Fruit fly (Drosophila melanogaster) whole organism, pupa: ENCODE results near the gene CG5068.

Experiments used
- CG10348 ChIP-seq: fragments of 200-800 bp; sonication (Bioruptor generic); IDR thresholded peaks from 2 replicates; pipeline ENCODE4 v1.3.6; 2022; ENCODE audit warnings: missing biosample characterization, missing genetic modification characterization
- CG12605 ChIP-seq: fragments of 200-800 bp; sonication (Bioruptor generic); IDR thresholded peaks from 2 replicates; pipeline ENCODE4 v1.3.6; 2022; ENCODE audit warnings: missing biosample characterization, missing genetic modification characterization
- CG13204 ChIP-seq: fragments of 200-800 bp; sonication (Bioruptor generic); optimal IDR thresholded peaks from 2 replicates; lab custom pipeline; 2018; ENCODE audit warnings: missing biosample characterization, mild to moderate bottlenecking, missing genetic modification characterization, moderate library complexity
- CG14655 ChIP-seq: fragments of 200-800 bp; sonication (Bioruptor generic); optimal IDR thresholded peaks from 3 replicates; lab custom pipeline; 2017; ENCODE audit warnings: mild to moderate bottlenecking, missing biosample characterization, missing genetic modification reagents, missing genetic modification characterization
- CG15710 ChIP-seq: fragments of 200-800 bp; sonication (Bioruptor generic); optimal IDR thresholded peaks from 2 replicates; lab custom pipeline; 2018; ENCODE audit warnings: missing biosample characterization, mild to moderate bottlenecking, missing genetic modification characterization, moderate library complexity
- CG17806 ChIP-seq: fragments of 200-800 bp; sonication (Bioruptor generic); optimal IDR thresholded peaks from 2 replicates; lab custom pipeline; 2018; ENCODE audit warnings: missing biosample characterization, mild to moderate bottlenecking, missing genetic modification characterization, moderate library complexity
- CG32121 ChIP-seq: fragments of 200-800 bp; sonication (Bioruptor generic); IDR thresholded peaks from 2 replicates; pipeline ENCODE4 v1.3.6; 2022; ENCODE audit warnings: missing biosample characterization, missing genetic modification characterization
- CG34367 ChIP-seq: fragments of 200-800 bp; sonication (Bioruptor generic); optimal IDR thresholded peaks from 2 replicates; lab custom pipeline; 2018; ENCODE audit warnings: missing biosample characterization, mild to moderate bottlenecking, missing genetic modification characterization
- CG4496 ChIP-seq: fragments of 200-800 bp; sonication (Bioruptor generic); IDR thresholded peaks from 3 replicates; pipeline ENCODE4 v1.3.6; 2022; ENCODE audit warnings: missing biosample characterization, missing genetic modification characterization
- CG8159 ChIP-seq: fragments of 200-800 bp; sonication (Bioruptor generic); optimal IDR thresholded peaks from 3 replicates; lab custom pipeline; 2018; ENCODE audit warnings: missing biosample characterization, mild to moderate bottlenecking, missing genetic modification characterization, moderate library complexity
- CG8301 ChIP-seq: fragments of 200-800 bp; sonication (Bioruptor generic); optimal IDR thresholded peaks from 2 replicates; lab custom pipeline; 2018; ENCODE audit warnings: missing biosample characterization, mild to moderate bottlenecking, missing genetic modification characterization
- CG9948 ChIP-seq: fragments of 200-800 bp; sonication (Bioruptor generic); optimal IDR thresholded peaks from 2 replicates; lab custom pipeline; 2018; ENCODE audit warnings: missing biosample characterization, mild to moderate bottlenecking, missing genetic modification characterization, moderate library complexity
- D1 ChIP-seq: fragments of 200-800 bp; sonication (Bioruptor generic); optimal IDR thresholded peaks from 2 replicates; lab custom pipeline; 2018; ENCODE audit warnings: missing biosample characterization, mild to moderate bottlenecking, missing genetic modification characterization, moderate library complexity
- EcR ChIP-seq: fragments of 200-800 bp; sonication (Bioruptor generic); optimal IDR thresholded peaks from 3 replicates; lab custom pipeline; 2019; ENCODE audit warnings: missing biosample characterization, missing genetic modification characterization, mild to moderate bottlenecking, moderate library complexity, missing genetic modification reagents
- Ets98B ChIP-seq: fragments of 200-800 bp; sonication (Bioruptor generic); IDR thresholded peaks from 2 replicates; pipeline ENCODE4 v1.3.6; 2022; ENCODE audit warnings: missing biosample characterization, missing genetic modification characterization
- Pif1A ChIP-seq: fragments of 200-800 bp; sonication (Bioruptor generic); optimal IDR thresholded peaks from 3 replicates; lab custom pipeline; 2016; ENCODE audit warnings: missing biosample characterization, missing genetic modification characterization
- Pif1B ChIP-seq: fragments of 200-800 bp; sonication (Bioruptor generic); optimal IDR thresholded peaks from 3 replicates; lab custom pipeline; 2016; ENCODE audit warnings: missing biosample characterization, missing genetic modification characterization
- Snoo ChIP-seq: fragments of 200-800 bp; sonication (Bioruptor generic); optimal IDR thresholded peaks from 3 replicates; lab custom pipeline; 2017; ENCODE audit warnings: missing biosample characterization, mild to moderate bottlenecking, missing genetic modification characterization, inconsistent platforms
- fd96Ca ChIP-seq: fragments of 200-800 bp; sonication (Bioruptor generic); IDR thresholded peaks from 3 replicates; pipeline ENCODE4 v1.3.6; 2022; ENCODE audit warnings: missing biosample characterization, missing genetic modification characterization
- gl ChIP-seq: fragments of 200-800 bp; sonication (Bioruptor generic); optimal IDR thresholded peaks from 2 replicates; lab custom pipeline; 2018; ENCODE audit warnings: missing biosample characterization, mild to moderate bottlenecking, missing genetic modification characterization
- rn ChIP-seq: fragments of 200-800 bp; sonication (Bioruptor generic); IDR thresholded peaks from 2 replicates; pipeline ENCODE4 v1.3.6; 2022; ENCODE audit warnings: missing biosample characterization, missing genetic modification characterization

The CG5068 gene

DNA sequence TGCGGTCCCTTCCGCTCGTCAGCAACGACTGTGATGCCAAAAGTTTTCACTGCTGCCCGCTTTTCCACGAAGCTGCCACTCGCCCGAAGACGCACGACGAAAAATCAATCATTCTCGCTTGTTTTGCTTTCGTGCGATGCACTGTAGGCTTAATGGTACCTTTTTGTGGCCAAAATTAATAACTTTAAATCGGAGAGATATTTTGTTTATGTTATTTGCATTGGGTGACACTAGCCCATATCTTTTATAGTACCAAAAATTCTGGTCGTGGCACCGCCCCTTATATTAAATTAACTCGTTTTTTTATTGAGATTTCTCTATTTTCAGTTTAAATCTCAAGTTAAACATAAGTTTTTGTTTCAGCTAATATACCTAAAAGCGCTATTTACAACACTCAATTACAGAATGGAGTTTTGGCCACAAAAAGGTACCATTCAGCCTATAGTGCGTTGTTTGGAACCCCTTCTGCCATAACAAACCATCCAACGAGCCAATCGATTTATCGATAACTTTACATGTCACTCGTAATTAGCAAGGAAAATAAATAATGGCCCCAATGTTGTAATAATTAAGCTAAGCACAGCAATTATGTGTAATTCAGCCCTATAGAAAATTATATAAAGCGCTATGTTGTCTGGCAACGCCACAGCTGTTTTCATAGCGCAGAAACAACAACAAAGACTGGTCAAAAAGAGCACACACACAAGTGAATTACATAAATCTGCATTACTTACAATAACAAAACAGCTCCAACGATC is 33.1 kb upstream of the CG5068 start:
- TF ChIP-seq Pif1A (peak; percentile 54), EcR (GFP tag; lab: Kevin White, UChicago) (no peak), Snoo (tag; lab: Kevin White, UChicago) (peak; percentile 41), CG32121 (GFP tag; lab: Robert Waterston, UW) (no peak), CG17806 (peak; percentile 53), CG13204 (GFP tag; lab: Kevin White, UChicago) (no peak), CG14655 (GFP tag; lab: Kevin White, UChicago) (peak; percentile 81), CG10348 (GFP tag; lab: Robert Waterston, UW) (no peak), Ets98B (GFP tag; lab: Robert Waterston, UW) (peak; percentile 40), CG8159 (tag; lab: Kevin White, UChicago) (peak; percentile 72), gl (tag; lab: Kevin White, UChicago) (peak; percentile 21), CG12605 (no peak), fd96Ca (GFP tag; lab: Robert Waterston, UW) (peak; percentile 65), CG9948 (tag; lab: Kevin White, UChicago) (peak; percentile 71), CG34367 (tag; lab: Kevin White, UChicago) (peak; percentile 34), CG4496 (GFP tag; lab: Robert Waterston, UW) (peak; percentile 75), D1 (tag; lab: Kevin White, UChicago) (peak; percentile 70), Pif1B (peak; percentile 45), rn (no peak), CG8301 (tag; lab: Kevin White, UChicago) (peak; percentile 83), CG15710 (tag; lab: Kevin White, UChicago) (peak; percentile 38)

DNA sequence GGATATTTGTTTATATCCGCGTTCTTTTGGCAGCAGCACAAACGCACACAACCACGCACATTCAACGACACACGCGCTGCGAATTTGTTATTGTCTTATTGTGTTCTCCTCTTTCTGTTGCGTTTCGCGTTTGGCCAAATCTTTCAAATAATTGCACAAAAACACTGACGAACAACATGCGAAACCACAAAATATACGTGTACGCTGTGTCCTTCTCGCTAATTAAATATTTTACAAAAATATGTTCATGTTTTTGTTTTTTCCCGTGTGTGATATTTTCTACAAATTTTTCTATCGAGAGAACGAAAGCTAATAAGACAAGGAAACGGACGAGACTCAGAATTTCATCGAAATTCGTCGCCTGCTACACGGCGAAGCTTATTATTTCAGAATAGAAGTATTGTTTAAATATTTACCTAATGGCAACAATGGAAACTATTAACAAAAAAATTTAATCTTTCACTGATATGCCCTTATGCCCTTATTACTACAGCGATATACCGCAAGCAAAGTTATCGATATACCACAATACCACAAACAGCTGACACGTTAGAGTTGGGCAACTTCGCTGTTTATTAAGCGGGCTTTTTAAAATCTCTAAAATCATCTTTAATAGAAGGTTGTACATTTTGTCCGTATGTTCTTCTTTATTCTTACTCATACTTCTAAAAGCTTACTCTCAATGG is 32.4 kb upstream of the CG5068 start, which contains the start of the genes CG43783 and orb2:
Gene CG43783 (minus strand): TSS at position 311 of the 686 bp plus-strand sequence.
Gene orb2 (minus strand): TSS at position 502 of the 686 bp plus-strand sequence.
- TF ChIP-seq Ets98B (GFP tag; lab: Robert Waterston, UW), result no peak
- TF ChIP-seq rn, result no peak
- TF ChIP-seq fd96Ca (GFP tag; lab: Robert Waterston, UW), result no peak
- no peak for TF ChIP-seq Pif1A
- TF ChIP-seq gl (tag; lab: Kevin White, UChicago), result no peak
- TF ChIP-seq D1 (tag; lab: Kevin White, UChicago), result no peak
- no peak for TF ChIP-seq CG8159 (tag; lab: Kevin White, UChicago)
- no peak for TF ChIP-seq CG9948 (tag; lab: Kevin White, UChicago)
- no peak for TF ChIP-seq CG32121 (GFP tag; lab: Robert Waterston, UW)
- no peak for TF ChIP-seq CG8301 (tag; lab: Kevin White, UChicago)
- no peak for TF ChIP-seq CG15710 (tag; lab: Kevin White, UChicago)
- TF ChIP-seq CG14655 (GFP tag; lab: Kevin White, UChicago), result no peak
- no peak for TF ChIP-seq CG10348 (GFP tag; lab: Robert Waterston, UW)
- TF ChIP-seq CG34367 (tag; lab: Kevin White, UChicago), result no peak
- TF ChIP-seq Snoo (tag; lab: Kevin White, UChicago), result no peak
- no peak for TF ChIP-seq CG4496 (GFP tag; lab: Robert Waterston, UW)
- TF ChIP-seq CG17806, result no peak
- TF ChIP-seq CG13204 (GFP tag; lab: Kevin White, UChicago), result no peak
- no peak for TF ChIP-seq EcR (GFP tag; lab: Kevin White, UChicago)
- TF ChIP-seq CG12605, result no peak

DNA sequence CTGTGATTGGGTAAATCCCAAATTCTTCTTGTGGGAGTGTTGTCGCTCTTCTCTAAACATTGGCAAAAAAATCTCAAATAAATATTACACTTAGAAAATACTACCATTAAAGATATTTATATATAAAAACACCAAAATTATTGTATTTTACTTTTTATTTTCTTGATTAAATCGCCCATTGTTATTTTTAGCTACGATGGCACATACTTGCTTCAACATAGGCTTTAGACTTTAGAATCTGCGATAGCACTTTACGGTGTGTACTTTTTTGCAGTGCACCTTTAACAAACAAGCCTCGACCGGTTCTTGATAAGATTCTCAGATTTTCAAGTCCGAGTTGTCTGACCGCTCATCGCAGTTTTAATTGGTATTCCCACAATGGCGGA is 31.9 kb upstream of the CG5068 start, which contains the start of gene GNBP3:
Gene GNBP3 (plus strand): TSS at position 374 of the 386 bp plus-strand sequence.
- TF ChIP-seq EcR (GFP tag; lab: Kevin White, UChicago) (peak; percentile 85), CG9948 (tag; lab: Kevin White, UChicago) (peak; percentile 88), CG34367 (tag; lab: Kevin White, UChicago) (peak; percentile 88), CG14655 (GFP tag; lab: Kevin White, UChicago) (peak; percentile 95), CG8301 (tag; lab: Kevin White, UChicago) (peak; percentile 93), Pif1B (peak; percentile 97), Pif1A (no peak), CG13204 (GFP tag; lab: Kevin White, UChicago) (peak; percentile 84), D1 (tag; lab: Kevin White, UChicago) (no peak), rn (peak; percentile 42; the same call in 1 of the 2 replicates), CG32121 (GFP tag; lab: Robert Waterston, UW) (peak; percentile 20; the same call in 1 of the 2 replicates), CG12605 (peak; percentile 89), CG15710 (tag; lab: Kevin White, UChicago) (peak; percentile 88), CG8159 (tag; lab: Kevin White, UChicago) (peak; percentile 94), CG10348 (GFP tag; lab: Robert Waterston, UW) (no peak), Ets98B (GFP tag; lab: Robert Waterston, UW) (peak; percentile 90), gl (tag; lab: Kevin White, UChicago) (peak; percentile 83), Snoo (tag; lab: Kevin White, UChicago) (peak; percentile 96), fd96Ca (GFP tag; lab: Robert Waterston, UW) (peak; percentile 91), CG17806 (peak; percentile 92), CG4496 (GFP tag; lab: Robert Waterston, UW) (peak; percentile 92)
- TF ChIP-seq, all 21 proteins: peak for 18

DNA sequence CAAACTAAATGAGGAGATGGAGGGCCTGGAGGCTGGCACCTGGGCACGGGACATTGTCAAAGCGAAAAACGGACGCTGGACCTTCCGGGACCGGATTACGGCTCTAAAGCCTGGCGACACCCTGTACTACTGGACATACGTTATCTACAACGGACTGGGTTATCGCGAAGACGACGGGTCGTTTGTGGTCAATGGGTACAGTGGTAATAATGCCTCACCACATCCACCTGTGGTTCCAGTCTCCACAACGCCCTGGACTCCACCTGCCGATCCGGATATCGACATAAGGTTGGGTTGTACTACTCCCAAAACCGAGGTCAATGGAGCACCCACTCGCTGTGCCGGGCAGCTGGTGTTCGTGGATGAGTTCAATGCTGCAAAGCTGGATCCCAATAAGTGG is 31.3 kb upstream of the CG5068 start:
- no peak for TF ChIP-seq CG10348 (GFP tag; lab: Robert Waterston, UW)
- TF ChIP-seq D1 (tag; lab: Kevin White, UChicago), result no peak
- TF ChIP-seq Snoo (tag; lab: Kevin White, UChicago), result no peak
- TF ChIP-seq CG8159 (tag; lab: Kevin White, UChicago), result no peak
